Worm (Caenorhabditis elegans): Measurements from ENCODE around the gene klp-6.

The klp-6 gene

DNA sequence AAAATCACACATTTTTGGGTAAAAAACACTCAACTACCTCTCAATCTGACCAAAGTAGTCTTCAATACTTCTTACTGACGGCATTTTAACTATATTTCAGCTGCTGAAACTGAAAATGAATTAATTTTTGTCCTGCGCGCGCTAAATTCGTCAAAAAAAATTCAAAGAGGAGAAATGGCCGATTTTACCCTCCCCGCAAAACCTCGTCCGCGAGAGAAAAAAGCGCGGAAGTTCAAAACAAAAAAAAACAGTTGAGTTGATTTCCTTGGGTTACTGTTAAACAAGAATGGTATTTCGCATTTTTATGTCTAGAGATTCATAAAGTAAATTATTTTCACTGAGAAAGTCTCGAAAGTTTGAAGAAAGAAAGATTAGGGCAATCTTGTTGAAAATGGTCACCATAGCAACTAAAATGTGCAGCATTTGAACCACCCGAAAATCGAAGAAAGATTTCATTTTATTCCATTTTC, 43.9 kb upstream of the klp-6 start, which contains the start of the genes C27F2.10 and wdr-60 (continued):
- no peak for TF ChIP-seq jun-1 (tag; optimal IDR thresholded peaks at IDR 0.05)

DNA sequence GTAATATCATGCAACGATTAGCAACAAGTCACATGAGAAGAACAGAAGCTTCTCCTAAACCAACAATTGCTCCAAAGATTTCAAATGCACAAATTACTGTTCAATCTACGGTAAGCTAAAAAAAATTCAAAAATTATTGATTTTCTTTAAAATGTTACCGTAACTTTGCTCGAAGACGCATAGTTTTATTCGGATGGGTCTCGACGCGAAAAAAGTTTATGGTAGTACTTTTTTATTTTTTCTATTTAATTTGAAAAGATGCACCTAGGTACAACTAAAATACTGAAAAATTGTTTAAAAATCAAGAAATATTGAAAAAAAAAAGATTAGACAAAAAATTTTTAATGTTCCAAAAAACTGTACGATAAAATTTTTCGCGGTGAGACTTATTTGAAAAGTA, 43.1 kb upstream of the klp-6 start:
- no peak for TF ChIP-seq nhr-20 (tag; optimal IDR thresholded peaks at IDR 0.05)
- no peak for TF ChIP-seq efl-1 (optimal IDR thresholded peaks at IDR 0.05)
- TF ChIP-seq efl-1 (GFP tag; optimal IDR thresholded peaks at IDR 0.05 in 1 of 2) = peak in 1 of 2 experiments; percentile 43

DNA sequence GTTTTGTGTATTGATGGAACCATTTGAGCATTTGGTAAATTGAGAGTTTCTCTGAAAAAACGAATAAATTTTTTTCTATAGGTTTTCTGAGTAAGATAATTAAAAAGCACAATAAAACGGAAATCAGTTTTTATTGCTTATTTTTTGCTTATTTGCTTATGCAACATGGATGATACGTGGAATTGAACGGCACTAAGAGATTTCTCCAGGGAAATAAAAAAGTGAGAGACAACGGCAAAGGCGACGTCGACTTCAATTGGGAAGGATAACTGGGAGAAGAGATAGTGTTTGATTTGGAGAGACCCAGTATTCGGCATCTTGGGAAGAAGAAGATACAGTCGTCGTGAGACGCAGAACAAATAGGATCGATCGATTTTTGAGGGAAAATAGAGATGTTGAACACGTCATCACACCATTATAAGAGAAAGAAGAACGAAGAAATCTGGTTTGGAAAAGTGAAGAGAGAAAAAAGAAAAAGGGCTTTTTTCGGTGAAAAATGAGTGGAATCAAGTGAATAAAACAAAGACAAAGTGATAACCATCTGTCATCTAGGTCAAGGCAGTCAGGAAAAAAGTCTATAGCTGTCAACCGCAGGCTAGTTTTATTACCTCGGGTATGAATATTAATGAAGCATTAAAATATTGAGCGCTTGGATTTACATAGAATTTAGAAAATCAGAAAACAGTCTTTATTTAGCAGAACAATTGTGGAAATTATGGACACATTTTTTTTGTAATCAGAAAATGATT, 32.4 kb upstream of the klp-6 start, which contains the start of gene tmem-131:
Gene tmem-131 (minus strand): TSS at position 51 of the 749 bp plus-strand sequence.
- TF ChIP-seq sup-37 (GFP tag; optimal IDR thresholded peaks at IDR 0.05) = no peak
- peak; percentile 4 for TF ChIP-seq tbx-2 (tag; optimal IDR thresholded peaks at IDR 0.05)
- TF ChIP-seq C16A3.4 (tag; optimal IDR thresholded peaks at IDR 0.05) = peak; percentile 35
- TF ChIP-seq nhr-84 (tag; optimal IDR thresholded peaks at IDR 0.05) = no peak
- TF ChIP-seq lin-15B (tag; optimal IDR thresholded peaks at IDR 0.05) = no peak
- TF ChIP-seq efl-1 (optimal IDR thresholded peaks at IDR 0.05) = peak in 1 of 2 experiments; percentile 24
- peak in 1 of 2 experiments; percentile 89 for TF ChIP-seq efl-1 (GFP tag; optimal IDR thresholded peaks at IDR 0.05 in 1 of 2)
- TF ChIP-seq elt-2 (tag; optimal IDR thresholded peaks at IDR 0.05) = no peak
- TF ChIP-seq mep-1 (tag; optimal IDR thresholded peaks at IDR 0.05) = peak; percentile 59
- peak; percentile 8 to 46 for TF ChIP-seq lin-35 (GFP tag; optimal IDR thresholded peaks at IDR 0.05)
- TF ChIP-seq nhr-20 (tag; optimal IDR thresholded peaks at IDR 0.05) = peak; percentile 44
- TF ChIP-seq lin-14 (GFP tag; optimal IDR thresholded peaks at IDR 0.05) = peak; percentile 67
- 0 out of 2 replicates have a peak, but pooled peaks have one; percentile 5 for TF ChIP-seq nhr-19 (GFP tag; conservative IDR thresholded peaks at IDR 0.05)
- TF ChIP-seq xbp-1 (tag; optimal IDR thresholded peaks at IDR 0.05) = peak; percentile 77
- peak in 2 of 3 experiments; percentile 27 to 34 for TF ChIP-seq dpl-1 (GFP tag; optimal IDR thresholded peaks at IDR 0.05)
- peak; percentile 11 for TF ChIP-seq irx-1 (tag; optimal IDR thresholded peaks at IDR 0.05)
- TF ChIP-seq snu-23 (GFP tag; optimal IDR thresholded peaks at IDR 0.05) = peak; percentile 55
- peak; percentile 50 for TF ChIP-seq nhr-71 (tag; optimal IDR thresholded peaks at IDR 0.05)
- TF ChIP-seq rnt-1 (tag; optimal IDR thresholded peaks at IDR 0.05) = no peak
- no peak for TF ChIP-seq nhr-76 (tag; optimal IDR thresholded peaks at IDR 0.05)
- peak; percentile 93 for TF ChIP-seq nhr-85 (tag)
- peak; percentile 94 for TF ChIP-seq blmp-1 (tag; optimal IDR thresholded peaks at IDR 0.05)
- TF ChIP-seq elt-3 (tag; optimal IDR thresholded peaks at IDR 0.05) = peak in 2 of 6 experiments; percentile 67 to 73
- peak; percentile 7 to 47 for TF ChIP-seq lsy-2 (tag; optimal IDR thresholded peaks at IDR 0.05)
- TF ChIP-seq nhr-90 (tag; optimal IDR thresholded peaks at IDR 0.05; ENCODE audit: poor library complexity) = peak; percentile 24

DNA sequence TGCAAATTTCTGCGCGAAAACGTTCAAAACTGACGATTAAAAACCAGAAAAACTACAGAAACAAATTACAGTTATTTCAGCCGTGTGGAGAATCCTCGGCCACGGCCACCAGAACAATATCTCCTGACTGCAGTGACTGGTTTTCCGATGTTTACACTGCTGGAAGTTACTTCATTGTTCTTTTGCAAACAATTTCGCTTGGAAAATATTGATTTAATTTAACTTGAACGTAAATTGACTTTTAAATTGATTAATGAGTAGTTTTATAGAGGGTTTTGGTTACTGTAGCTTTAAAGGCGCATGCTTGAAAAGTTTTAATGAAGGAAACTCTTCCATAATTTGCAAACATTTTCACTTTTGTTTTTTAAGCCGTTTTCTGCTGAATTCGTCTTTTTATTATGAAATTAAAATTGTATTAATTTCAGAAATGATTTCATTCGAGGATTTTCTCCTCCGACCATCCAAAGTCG, 31.7 kb upstream of the klp-6 start, which contains the start of gene smcr-8:
Gene smcr-8 (plus strand): TSS at position 420 of the 470 bp plus-strand sequence.
- TF ChIP-seq lin-35 (GFP tag; optimal IDR thresholded peaks at IDR 0.05) (peak in 1 of 2 experiments; percentile 2), ztf-11 (tag; optimal IDR thresholded peaks at IDR 0.05) (no peak), lin-14 (GFP tag; optimal IDR thresholded peaks at IDR 0.05) (no peak), lsy-2 (tag; optimal IDR thresholded peaks at IDR 0.05) (peak in 1 of 2 experiments; percentile 28), fkh-4 (tag; optimal IDR thresholded peaks at IDR 0.05; ENCODE audit: borderline replicate concordance) (no peak), dpl-1 (GFP tag; optimal IDR thresholded peaks at IDR 0.05) (peak in 1 of 3 experiments; percentile 14), efl-1 (optimal IDR thresholded peaks at IDR 0.05) (no peak), efl-1 (GFP tag; optimal IDR thresholded peaks at IDR 0.05 in 1 of 2) (peak; percentile 39 to 58), egl-27 (tag; optimal IDR thresholded peaks at IDR 0.05) (no peak), unc-98 (GFP tag; IDR thresholded peaks at IDR 0.05) (no peak), elt-2 (tag; optimal IDR thresholded peaks at IDR 0.05) (no peak), ets-5 (GFP tag; IDR thresholded peaks at IDR 0.05) (no peak), ceh-90 (tag; optimal IDR thresholded peaks at IDR 0.05) (peak; percentile 23), rnt-1 (tag; optimal IDR thresholded peaks at IDR 0.05) (peak; percentile 27)
